Fruit fly (Drosophila melanogaster): ENCODE measurements around the gene RabGGTb.

Gene RabGGTb

dm6 chr2L:2878188-2878587 is 724 bp upstream of the RabGGTb start, which contains the start of the genes Prx6a and Sbat (continued):
- no peak for TF ChIP-seq Hr39 (optimal IDR thresholded peaks at IDR 0.05)
- TF ChIP-seq cad (GFP tag; optimal IDR thresholded peaks at IDR 0.05) = no peak
- TF ChIP-seq CG13775 (GFP tag; optimal IDR thresholded peaks at IDR 0.05) = peak; percentile 69
- TF ChIP-seq CG3838 (GFP tag; optimal IDR thresholded peaks at IDR 0.05) = peak; percentile 4
- TF ChIP-seq tgo (GFP tag; IDR thresholded peaks at IDR 0.05) = peak; percentile 56; the same call in 2 of the 3 replicates
- peak; percentile 69 for TF ChIP-seq CG11504 (tag; optimal IDR thresholded peaks at IDR 0.05)
- TF ChIP-seq Xbp1 (GFP tag; optimal IDR thresholded peaks at IDR 0.05) = peak; percentile 79
- no peak for TF ChIP-seq prd (optimal IDR thresholded peaks at IDR 0.05)
- TF ChIP-seq prd (GFP tag; IDR thresholded peaks at IDR 0.05) = peak; percentile 80
- peak; percentile 67 for TF ChIP-seq tx (GFP tag; optimal IDR thresholded peaks at IDR 0.05)
- TF ChIP-seq CG13624 (GFP tag; optimal IDR thresholded peaks at IDR 0.05) = peak; percentile 75
- peak; percentile 68 for TF ChIP-seq CG1603 (tag; optimal IDR thresholded peaks at IDR 0.05)
- TF ChIP-seq org-1 (GFP tag; optimal IDR thresholded peaks at IDR 0.05) = peak; percentile 48
- TF ChIP-seq insv (GFP tag; optimal IDR thresholded peaks at IDR 0.05) = peak in 1 of 2 experiments; percentile 49
- TF ChIP-seq wor (GFP tag; IDR thresholded peaks at IDR 0.05) = peak; percentile 29; the same call in 1 of the 2 replicates
- TF ChIP-seq vfl (GFP tag; optimal IDR thresholded peaks at IDR 0.05) = peak; percentile 63
- no peak for TF ChIP-seq Hmx (GFP tag; optimal IDR thresholded peaks at IDR 0.05)
- peak; percentile 71 for TF ChIP-seq CG3847 (GFP tag; IDR thresholded peaks at IDR 0.05)
- peak; percentile 57 for TF ChIP-seq gsb-n (tag; optimal IDR thresholded peaks at IDR 0.05)
- no peak for TF ChIP-seq CG9797 (GFP tag; optimal IDR thresholded peaks at IDR 0.05)
- 0 out of 3 replicates have a peak, but pooled peaks have one; percentile 48 for TF ChIP-seq zfh1 (GFP tag; IDR thresholded peaks at IDR 0.05)
- TF ChIP-seq croc (GFP tag; conservative IDR thresholded peaks at IDR 0.05) = peak; percentile 73
- TF ChIP-seq Drgx (GFP tag; IDR thresholded peaks at IDR 0.05) = no peak
- TF ChIP-seq CG7372 (GFP tag; IDR thresholded peaks at IDR 0.05) = peak; percentile 84
- TF ChIP-seq CG18011 (GFP tag; optimal IDR thresholded peaks at IDR 0.05) = peak; percentile 23
- peak; percentile 32 for TF ChIP-seq CG3163 (GFP tag; optimal IDR thresholded peaks at IDR 0.05)
- TF ChIP-seq CG8359 (GFP tag; optimal IDR thresholded peaks at IDR 0.05; ENCODE audit: borderline replicate concordance) = no peak
- peak; percentile 40 for TF ChIP-seq CG10274 (GFP tag; optimal IDR thresholded peaks at IDR 0.05)
- peak; percentile 64 for TF ChIP-seq CG17361 (GFP tag; IDR thresholded peaks at IDR 0.05)
- no peak for TF ChIP-seq Elba2 (GFP tag; optimal IDR thresholded peaks at IDR 0.05)
- TF ChIP-seq nau (GFP tag; optimal IDR thresholded peaks at IDR 0.05) = peak; percentile 4
- TF ChIP-seq run (tag; optimal IDR thresholded peaks at IDR 0.05) = peak; percentile 46
- TF ChIP-seq gcm (GFP tag; optimal IDR thresholded peaks at IDR 0.05) = peak; percentile 24
- TF ChIP-seq en (GFP tag; optimal IDR thresholded peaks at IDR 0.05) = peak; percentile 45
- TF ChIP-seq oc (tag; optimal IDR thresholded peaks at IDR 0.05) = peak; percentile 34
- peak; percentile 78 for TF ChIP-seq CG17829 (tag; optimal IDR thresholded peaks at IDR 0.05)
- peak; percentile 18 for TF ChIP-seq CG12236 (GFP tag; optimal IDR thresholded peaks at IDR 0.05)
- peak; percentile 47 for TF ChIP-seq CG1602 (GFP tag; optimal IDR thresholded peaks at IDR 0.05)
- peak; percentile 35 for TF ChIP-seq CG31365 (tag; optimal IDR thresholded peaks at IDR 0.05)
- TF ChIP-seq CG2889 (GFP tag; IDR thresholded peaks at IDR 0.05) = peak; percentile 68
- TF ChIP-seq knrl (GFP tag; IDR thresholded peaks at IDR 0.05; ENCODE audit: partially characterized antibody) = peak; percentile 65
- no peak for TF ChIP-seq NK7.1 (GFP tag; optimal IDR thresholded peaks at IDR 0.05)
- 0 out of 2 replicates have a peak, but pooled peaks have one; percentile 17 for TF ChIP-seq danr (GFP tag; IDR thresholded peaks at IDR 0.05)
- peak; percentile 50 for TF ChIP-seq Max (GFP tag; optimal IDR thresholded peaks at IDR 0.05)
- peak; percentile 44 for TF ChIP-seq CG30431 (GFP tag; optimal IDR thresholded peaks at IDR 0.05)
- peak; percentile 74 for TF ChIP-seq Atf6 (GFP tag; IDR thresholded peaks at IDR 0.05)
- TF ChIP-seq Antp (GFP tag; optimal IDR thresholded peaks at IDR 0.05) = peak; percentile 73
- TF ChIP-seq CG9609 (GFP tag; optimal IDR thresholded peaks at IDR 0.05) = peak; percentile 70
- peak; percentile 48; the same call in 2 of the 3 replicates for TF ChIP-seq CG14050 (GFP tag; IDR thresholded peaks at IDR 0.05)
- TF ChIP-seq ro (GFP tag; IDR thresholded peaks at IDR 0.05) = 0 out of 2 replicates have a peak, but pooled peaks have one; percentile 6
- no peak for TF ChIP-seq CG10431 (GFP tag; optimal IDR thresholded peaks at IDR 0.05)
- TF ChIP-seq CG15479 (GFP tag; optimal IDR thresholded peaks at IDR 0.05) = no peak

Data from whole organism, embryonic.